Fruit fly (Drosophila melanogaster) whole organism, prepupa: ENCODE data around the gene CG12768.

Source experiments
- Blimp-1 ChIP-seq: fragments of 200-800 bp; sonication (Bioruptor generic); optimal IDR thresholded peaks from 3 replicates; lab custom pipeline; 2017; ENCODE audit warnings: missing biosample characterization, missing genetic modification characterization, mild to moderate bottlenecking, moderate library complexity, missing genetic modification reagents
- CG10631 ChIP-seq: fragments of 200-800 bp; sonication (Bioruptor generic); optimal IDR thresholded peaks from 2 replicates; lab custom pipeline; 2016; ENCODE audit warnings: missing biosample characterization, missing genetic modification characterization
- CG11762 ChIP-seq: fragments of 200-800 bp; sonication (Bioruptor generic); optimal IDR thresholded peaks from 3 replicates; lab custom pipeline; 2016; ENCODE audit warnings: missing biosample characterization, missing genetic modification characterization; ENCODE audit not compliant: insufficient read depth
- CG11902 ChIP-seq: fragments of 200-800 bp; sonication (Bioruptor generic); optimal IDR thresholded peaks from 3 replicates; lab custom pipeline; 2016; ENCODE audit warnings: missing biosample characterization, missing genetic modification characterization
- CG15336 ChIP-seq: fragments of 200-800 bp; sonication (Bioruptor generic); IDR thresholded peaks from 2 replicates; pipeline ENCODE4 v1.3.6; 2022; ENCODE audit warnings: missing biosample characterization, missing genetic modification characterization
- CG1621 ChIP-seq: fragments of 200-800 bp; sonication (Bioruptor generic); optimal IDR thresholded peaks from 3 replicates; lab custom pipeline; 2018; ENCODE audit warnings: missing biosample characterization, mild to moderate bottlenecking, missing genetic modification characterization
- CG16779 ChIP-seq: fragments of 200-800 bp; sonication (Bioruptor generic); optimal IDR thresholded peaks from 3 replicates; lab custom pipeline; 2017; ENCODE audit warnings: missing biosample characterization, mild to moderate bottlenecking, missing genetic modification characterization
- CG3032 ChIP-seq: fragments of 200-800 bp; optimal IDR thresholded peaks from 2 replicates; lab custom pipeline; 2019; ENCODE audit warnings: missing biosample characterization, mild to moderate bottlenecking, missing genetic modification characterization, moderate library complexity
- CG31627 ChIP-seq: fragments of 200-800 bp; sonication (Bioruptor generic); optimal IDR thresholded peaks from 3 replicates; lab custom pipeline; 2016; ENCODE audit warnings: missing biosample characterization, missing genetic modification characterization
- CG32006 ChIP-seq: fragments of 200-800 bp; sonication (Bioruptor generic); optimal IDR thresholded peaks from 3 replicates; lab custom pipeline; 2017; ENCODE audit warnings: missing biosample characterization, mild to moderate bottlenecking, missing genetic modification characterization
- CG34406 ChIP-seq: fragments of 200-800 bp; sonication (Bioruptor generic); optimal IDR thresholded peaks from 3 replicates; lab custom pipeline; 2016; ENCODE audit warnings: missing biosample characterization, missing genetic modification characterization
- CG4318 ChIP-seq: fragments of 200-800 bp; sonication (Bioruptor generic); optimal IDR thresholded peaks from 3 replicates; lab custom pipeline; 2017; ENCODE audit warnings: missing biosample characterization, mild to moderate bottlenecking, missing genetic modification characterization
- CG6276 ChIP-seq: fragments of 200-800 bp; sonication (Bioruptor generic); optimal IDR thresholded peaks from 2 replicates; lab custom pipeline; 2017; ENCODE audit warnings: missing biosample characterization, mild to moderate bottlenecking, missing genetic modification characterization
- CG6808 ChIP-seq: fragments of 200-800 bp; sonication (Bioruptor generic); optimal IDR thresholded peaks from 3 replicates; lab custom pipeline; 2017; ENCODE audit warnings: missing biosample characterization, missing genetic modification characterization, mild to moderate bottlenecking, moderate library complexity, missing genetic modification reagents
- CG6854 ChIP-seq: fragments of 200-800 bp; sonication (Bioruptor generic); optimal IDR thresholded peaks from 2 replicates; lab custom pipeline; 2017; ENCODE audit warnings: missing biosample characterization, mild to moderate bottlenecking, missing genetic modification characterization
- CG7368 ChIP-seq: fragments of 200-800 bp; sonication (Bioruptor generic); optimal IDR thresholded peaks from 3 replicates; lab custom pipeline; 2016; ENCODE audit warnings: missing biosample characterization, missing genetic modification characterization
- CG8119 ChIP-seq: fragments of 200-800 bp; sonication (Bioruptor generic); IDR thresholded peaks from 3 replicates; pipeline ENCODE4 v1.3.6; 2022; ENCODE audit warnings: missing biosample characterization, missing genetic modification characterization
- CG9139 ChIP-seq: fragments of 200-800 bp; sonication (Bioruptor generic); optimal IDR thresholded peaks from 3 replicates; lab custom pipeline; 2017; ENCODE audit warnings: missing biosample characterization, mild to moderate bottlenecking, missing genetic modification characterization
- Eip78C ChIP-seq: fragments of 200-800 bp; sonication (Bioruptor generic); peaks from one replicate; lab custom pipeline; 2016; ENCODE audit warnings: missing biosample characterization, missing genetic modification characterization
- Eip93F ChIP-seq: fragments of 200-800 bp; sonication (Bioruptor generic); optimal IDR thresholded peaks from 2 replicates; lab custom pipeline; 2016; ENCODE audit warnings: missing biosample characterization, mild to moderate bottlenecking, missing genetic modification characterization
- Ets21C ChIP-seq: fragments of 200-800 bp; sonication (Bioruptor generic); optimal IDR thresholded peaks from 3 replicates; lab custom pipeline; 2016; ENCODE audit warnings: missing biosample characterization, missing genetic modification characterization
- Gug ChIP-seq: fragments of 200-800 bp; sonication (Bioruptor generic); IDR thresholded peaks from 2 replicates; pipeline ENCODE4 v1.3.6; 2022; ENCODE audit warnings: missing biosample characterization, missing genetic modification characterization
- Hr4 ChIP-seq: fragments of 200-800 bp; sonication (Bioruptor generic); optimal IDR thresholded peaks from 3 replicates; lab custom pipeline; 2016; ENCODE audit warnings: missing biosample characterization, missing genetic modification characterization
- Lpt ChIP-seq: fragments of 200-800 bp; sonication (Bioruptor generic); optimal IDR thresholded peaks from 3 replicates; lab custom pipeline; 2016; ENCODE audit warnings: missing biosample characterization, missing genetic modification characterization
- Met ChIP-seq: fragments of 200-800 bp; sonication (Bioruptor generic); optimal IDR thresholded peaks from 3 replicates; lab custom pipeline; 2016; ENCODE audit warnings: missing biosample characterization, missing genetic modification characterization
- Sox14 ChIP-seq: fragments of 200-800 bp; sonication (Bioruptor generic); optimal IDR thresholded peaks from 3 replicates; lab custom pipeline; 2016; ENCODE audit warnings: missing biosample characterization, missing genetic modification characterization
- achi ChIP-seq: fragments of 200-800 bp; sonication (Bioruptor generic); optimal IDR thresholded peaks from 3 replicates; lab custom pipeline; 2016; ENCODE audit warnings: missing biosample characterization, missing genetic modification characterization
- acj6 ChIP-seq: fragments of 200-800 bp; sonication (Bioruptor generic); optimal IDR thresholded peaks from 3 replicates; lab custom pipeline; 2016; ENCODE audit warnings: missing biosample characterization, missing genetic modification characterization
- dsx ChIP-seq: fragments of 200-800 bp; optimal IDR thresholded peaks from 3 replicates; lab custom pipeline; 2019; ENCODE audit warnings: missing biosample characterization, mild to moderate bottlenecking, missing genetic modification characterization, moderate library complexity; ENCODE audit not compliant: poor library complexity, severe bottlenecking
- eg ChIP-seq: fragments of 200-800 bp; sonication (Bioruptor generic); IDR thresholded peaks from 3 replicates; pipeline ENCODE4 v1.3.6; 2022; ENCODE audit warnings: missing biosample characterization, missing genetic modification characterization
- esn ChIP-seq: fragments of 200-800 bp; sonication (Bioruptor generic); optimal IDR thresholded peaks from 2 replicates; lab custom pipeline; 2016; ENCODE audit warnings: missing biosample characterization, mild to moderate bottlenecking, missing genetic modification characterization, moderate library complexity
- fd59A ChIP-seq: fragments of 200-800 bp; sonication (Bioruptor generic); optimal IDR thresholded peaks from 2 replicates; lab custom pipeline; 2017; ENCODE audit warnings: missing biosample characterization, mild to moderate bottlenecking, missing genetic modification characterization, missing genetic modification reagents
- fkh ChIP-seq: fragments of 200-800 bp; sonication (Bioruptor generic); optimal IDR thresholded peaks from 3 replicates; lab custom pipeline; 2017; ENCODE audit warnings: missing biosample characterization, mild to moderate bottlenecking, missing genetic modification characterization, moderate library complexity
- lz ChIP-seq: fragments of 200-800 bp; sonication (Bioruptor generic); optimal IDR thresholded peaks from 3 replicates; lab custom pipeline; 2016; ENCODE audit warnings: missing biosample characterization, missing genetic modification characterization
- net ChIP-seq: fragments of 200-800 bp; sonication (Bioruptor generic); optimal IDR thresholded peaks from 3 replicates; lab custom pipeline; 2016; ENCODE audit warnings: missing biosample characterization, missing genetic modification characterization
- pdm3 ChIP-seq: fragments of 200-800 bp; sonication (Bioruptor generic); optimal IDR thresholded peaks from 3 replicates; lab custom pipeline; 2016; ENCODE audit warnings: missing biosample characterization, missing genetic modification characterization
- spab ChIP-seq: fragments of 200-800 bp; sonication (Bioruptor generic); optimal IDR thresholded peaks from 2 replicates; lab custom pipeline; 2017; ENCODE audit warnings: missing biosample characterization, mild to moderate bottlenecking, missing genetic modification characterization, missing genetic modification reagents
- topi ChIP-seq: fragments of 200-800 bp; sonication (Bioruptor generic); optimal IDR thresholded peaks from 3 replicates; lab custom pipeline; 2016; ENCODE audit warnings: missing biosample characterization, missing genetic modification characterization
- vri ChIP-seq: fragments of 200-800 bp; sonication (Bioruptor generic); optimal IDR thresholded peaks from 3 replicates; lab custom pipeline; 2016; ENCODE audit warnings: missing biosample characterization, mild to moderate bottlenecking, missing genetic modification characterization

CG12768 gene

dm6 chr3L:22878723-22879343, 31.5 kb upstream of the CG12768 start, which contains the start of the genes Chro and Ssl1 (continued):
- TF ChIP-seq pdm3 (GFP tag; lab: Kevin White, UChicago) (peak; percentile 100), achi (GFP tag; lab: Kevin White, UChicago) (peak; percentile 99), Lpt (GFP tag; lab: Kevin White, UChicago) (peak; percentile 100), dsx (peak; percentile 99), CG9139 (GFP tag; lab: Kevin White, UChicago) (peak; percentile 99), CG6808 (peak; percentile 99), Ets21C (GFP tag; lab: Kevin White, UChicago) (peak; percentile 100), Blimp-1 (GFP tag; lab: Kevin White, UChicago) (peak; percentile 98), Eip93F (GFP tag; lab: Kevin White, UChicago) (peak; percentile 100), vri (GFP tag; lab: Kevin White, UChicago) (peak; percentile 100), CG6276 (GFP tag; lab: Kevin White, UChicago) (peak; percentile 100), spab (peak; percentile 100), esn (peak; percentile 100), Sox14 (GFP tag; lab: Kevin White, UChicago) (peak; percentile 100), CG31627 (GFP tag; lab: Kevin White, UChicago) (peak; percentile 100), CG15336 (GFP tag; lab: Robert Waterston, UW) (peak; percentile 100), CG11762 (GFP tag; lab: Kevin White, UChicago) (peak; percentile 100), CG6854 (peak; percentile 100), lz (GFP tag; lab: Kevin White, UChicago) (peak; percentile 100), CG34406 (GFP tag; lab: Kevin White, UChicago) (peak; percentile 100), Gug (GFP tag; lab: Robert Waterston, UW) (peak; percentile 100), CG4318 (GFP tag; lab: Kevin White, UChicago) (peak; percentile 100), fd59A (GFP tag; lab: Kevin White, UChicago) (peak; percentile 100), topi (GFP tag; lab: Kevin White, UChicago) (peak; percentile 100), fkh (GFP tag; lab: Kevin White, UChicago) (peak; percentile 96), CG10631 (GFP tag; lab: Kevin White, UChicago) (peak; percentile 100)

- no peak for TF ChIP-seq Met
- no peak for TF ChIP-seq net
- no peak for TF ChIP-seq CG31627 (GFP tag; lab: Kevin White, UChicago)
- no peak for TF ChIP-seq lz (GFP tag; lab: Kevin White, UChicago)
- no peak for TF ChIP-seq topi (GFP tag; lab: Kevin White, UChicago)
- no peak for TF ChIP-seq CG16779
- no peak for TF ChIP-seq Blimp-1 (GFP tag; lab: Kevin White, UChicago)
- no peak for TF ChIP-seq CG6808
- TF ChIP-seq dsx, result no peak
- no peak for TF ChIP-seq CG6854
- no peak for TF ChIP-seq CG3032 (tag; lab: Kevin White, UChicago)
- TF ChIP-seq CG7368 (GFP tag; lab: Kevin White, UChicago), result no peak
- TF ChIP-seq CG1621 (tag; lab: Kevin White, UChicago), result no peak
- TF ChIP-seq CG11762 (GFP tag; lab: Kevin White, UChicago), result no peak
- TF ChIP-seq, all 60 proteins: peak for 0
Measured at dm6 chr3L:22879344-22879723, 31.0 kb upstream of the CG12768 start.

dm6 chr3L:22880914-22881313, 29.4 kb upstream of the CG12768 start, which contains the start of gene slif:
TSS of gene slif (plus strand) at chr3L:22881045.
- TF ChIP-seq Sox14 (GFP tag; lab: Kevin White, UChicago), result no peak
- TF ChIP-seq Gug (GFP tag; lab: Robert Waterston, UW), result no peak

dm6 chr3L:22883649-22884048, 26.6 kb upstream of the CG12768 start:
- TF ChIP-seq Hr4 (GFP tag; lab: Kevin White, UChicago), result peak; percentile 3
- peak; percentile 40 for TF ChIP-seq CG32006
- peak; percentile 53 for TF ChIP-seq Eip78C
- TF ChIP-seq CG8119 (GFP tag; lab: Robert Waterston, UW), result 0 out of 3 replicates have a peak, but pooled peaks have one; percentile 39
- TF ChIP-seq CG6276 (GFP tag; lab: Kevin White, UChicago), result peak; percentile 2
- 0 out of 3 replicates have a peak, but pooled peaks have one; percentile 26 for TF ChIP-seq eg (GFP tag; lab: Robert Waterston, UW)
- TF ChIP-seq topi (GFP tag; lab: Kevin White, UChicago), result no peak
- TF ChIP-seq acj6 (GFP tag; lab: Kevin White, UChicago), result no peak
- TF ChIP-seq CG15336 (GFP tag; lab: Robert Waterston, UW), result peak; percentile 21; the same call in 1 of the 2 replicates
- TF ChIP-seq CG11902 (GFP tag; lab: Kevin White, UChicago), result no peak
- TF ChIP-seq achi (GFP tag; lab: Kevin White, UChicago), result peak; percentile 15
